Worm (Caenorhabditis elegans) whole organism, L1 larva: ENCODE data around the gene sec-5.

Experiments used
- alr-1 ChIP-seq: fragments of 200-800 bp; sonication (Bioruptor generic); optimal IDR thresholded peaks from 2 replicates; lab custom pipeline; 2018; ENCODE audit warnings: borderline replicate concordance, mild to moderate bottlenecking, missing genetic modification characterization, missing compliant biosample characterization
- lin-35 ChIP-seq, 2 experiments: fragments of 150-350 bp; optimal IDR thresholded peaks; 2 replicates each; lab custom pipeline; 2014; ENCODE audit warnings: missing biosample characterization in 2 of 2, missing genetic modification characterization in 2 of 2, missing genetic modification reagents in 2 of 2
- nhr-12 ChIP-seq: sonication (generic microtip); optimal IDR thresholded peaks from 2 replicates; lab custom pipeline; 2017; ENCODE audit warnings: missing biosample characterization, missing genetic modification characterization
- pax-3 ChIP-seq: fragments of 200-800 bp; sonication (Bioruptor generic); optimal IDR thresholded peaks from 2 replicates; lab custom pipeline; 2018; ENCODE audit warnings: mild to moderate bottlenecking, missing genetic modification characterization, moderate library complexity, missing compliant biosample characterization
- pqm-1 ChIP-seq: sonication (generic microtip); optimal IDR thresholded peaks from 3 replicates; lab custom pipeline; 2017; ENCODE audit warnings: missing biosample characterization, missing genetic modification characterization
- snpc-4 ChIP-seq: fragments of 150-350 bp; optimal IDR thresholded peaks from 2 replicates; lab custom pipeline; 2014; ENCODE audit warnings: missing biosample characterization, missing genetic modification characterization
- sup-37 ChIP-seq: fragments of 200-800 bp; sonication (Bioruptor generic); optimal IDR thresholded peaks from 2 replicates; lab custom pipeline; 2018; ENCODE audit warnings: mild to moderate bottlenecking, missing genetic modification characterization, missing compliant biosample characterization
- tbx-2 ChIP-seq: sonication (generic microtip); optimal IDR thresholded peaks from 2 replicates; lab custom pipeline; 2016; ENCODE audit warnings: missing genetic modification characterization, missing compliant biosample characterization
- ztf-4 ChIP-seq: fragments of 150-350 bp; optimal IDR thresholded peaks from 2 replicates; lab custom pipeline; 2014; ENCODE audit warnings: missing biosample characterization, missing genetic modification characterization

- no peak for TF ChIP-seq sup-37 (GFP tag; lab: Kevin White, UChicago)
- TF ChIP-seq nhr-12, result no peak
- TF ChIP-seq lin-35 (GFP tag; optimal IDR thresholded peaks at IDR 0.05; lab: Kevin White, UChicago), result no peak
- no peak for TF ChIP-seq ztf-4 (tag; lab: Kevin White, UChicago)
- no peak for TF ChIP-seq pqm-1 (tag; lab: Kevin White, UChicago)
- no peak for TF ChIP-seq tbx-2 (tag; lab: Kevin White, UChicago)
- no peak for TF ChIP-seq alr-1 (tag; lab: Kevin White, UChicago)
- TF ChIP-seq snpc-4 (tag; lab: Kevin White, UChicago), result no peak
- no peak for TF ChIP-seq pax-3
These were observed 33.2 kb downstream of the sec-5 start for ce11 chrII:9143795-9144194.
